Fruit fly (Drosophila melanogaster) whole organism, embryonic: ENCODE results near the gene Or9a.

ENCODE experiments used
- BEAF-32 ChIP-seq: fragments of 200-800 bp; sonication (Bioruptor generic); optimal IDR thresholded peaks from 3 replicates; lab custom pipeline; 2017; ENCODE audit warnings: missing biosample characterization, missing genetic modification characterization, mild to moderate bottlenecking, moderate library complexity, missing genetic modification reagents
- Bdp1 ChIP-seq: fragments of 200-800 bp; sonication (Bioruptor generic); optimal IDR thresholded peaks from 3 replicates; lab custom pipeline; 2016; ENCODE audit warnings: missing biosample characterization, missing genetic modification characterization
- CG10543 ChIP-seq: fragments of 200-800 bp; sonication (Bioruptor generic); optimal IDR thresholded peaks from 3 replicates; lab custom pipeline; 2017; ENCODE audit warnings: missing biosample characterization, mild to moderate bottlenecking, missing genetic modification characterization, moderate library complexity
- CG11560 ChIP-seq: fragments of 200-800 bp; sonication (Bioruptor generic); IDR thresholded peaks from 3 replicates; pipeline ENCODE4 v1.3.6; 2022; ENCODE audit warnings: missing biosample characterization, missing genetic modification characterization
- CG15073 ChIP-seq: fragments of 200-800 bp; sonication (Bioruptor generic); optimal IDR thresholded peaks from 2 replicates; lab custom pipeline; 2016; ENCODE audit warnings: missing biosample characterization, missing genetic modification characterization
- CG17829 ChIP-seq: fragments of 200-800 bp; optimal IDR thresholded peaks from 2 replicates; lab custom pipeline; 2019; ENCODE audit warnings: missing biosample characterization, mild to moderate bottlenecking, missing genetic modification characterization, moderate library complexity
- CG18599 ChIP-seq: fragments of 200-800 bp; sonication (Bioruptor generic); optimal IDR thresholded peaks from 3 replicates; lab custom pipeline; 2017; ENCODE audit warnings: missing biosample characterization, missing genetic modification characterization, mild to moderate bottlenecking, moderate library complexity, missing genetic modification reagents
- CG2120 ChIP-seq: fragments of 200-800 bp; sonication (Bioruptor generic); optimal IDR thresholded peaks from 3 replicates; lab custom pipeline; 2016; ENCODE audit warnings: missing biosample characterization, missing genetic modification characterization
- CG30431 ChIP-seq: fragments of 200-800 bp; sonication (Bioruptor generic); optimal IDR thresholded peaks from 2 replicates; lab custom pipeline; 2017; ENCODE audit warnings: missing biosample characterization, missing genetic modification characterization
- CG42726 ChIP-seq: fragments of 200-800 bp; sonication (Bioruptor generic); IDR thresholded peaks from 2 replicates; pipeline ENCODE4 v1.3.6; 2022; ENCODE audit warnings: missing biosample characterization, missing genetic modification characterization; ENCODE audit not compliant: partially characterized antibody
- CG4617 ChIP-seq: fragments of 200-800 bp; sonication (Bioruptor generic); optimal IDR thresholded peaks from 3 replicates; lab custom pipeline; 2016; ENCODE audit warnings: missing biosample characterization, missing genetic modification characterization, borderline replicate concordance
- CG6689 ChIP-seq: fragments of 200-800 bp; sonication (Bioruptor generic); IDR thresholded peaks from 2 replicates; pipeline ENCODE4 v1.3.6; 2022; ENCODE audit warnings: missing biosample characterization, missing genetic modification characterization
- CG8281 ChIP-seq: fragments of 200-800 bp; sonication (Bioruptor generic); optimal IDR thresholded peaks from 2 replicates; lab custom pipeline; 2018; ENCODE audit warnings: missing biosample characterization, mild to moderate bottlenecking, missing genetic modification characterization, moderate library complexity
- CG9932 ChIP-seq: fragments of 200-800 bp; sonication (Bioruptor generic); IDR thresholded peaks from 2 replicates; pipeline ENCODE4 v1.3.6; 2022; ENCODE audit warnings: missing biosample characterization, missing genetic modification characterization
- Dek ChIP-seq: fragments of 200-800 bp; sonication (Bioruptor generic); optimal IDR thresholded peaks from 3 replicates; lab custom pipeline; 2019; ENCODE audit warnings: missing biosample characterization, mild to moderate bottlenecking, missing genetic modification characterization, moderate library complexity
- Fer1 ChIP-seq: fragments of 200-800 bp; sonication (Bioruptor generic); optimal IDR thresholded peaks from 2 replicates; lab custom pipeline; 2017; ENCODE audit warnings: missing biosample characterization, mild to moderate bottlenecking, missing genetic modification characterization
- Gsc ChIP-seq: fragments of 200-800 bp; sonication (Bioruptor generic); IDR thresholded peaks from 2 replicates; pipeline ENCODE4 v1.3.6; 2022; ENCODE audit warnings: missing biosample characterization, missing genetic modification characterization
- Hsf ChIP-seq: fragments of 200-800 bp; sonication (Bioruptor generic); optimal IDR thresholded peaks from 3 replicates; lab custom pipeline; 2016; ENCODE audit warnings: missing biosample characterization, missing genetic modification characterization
- Nf-YC ChIP-seq: fragments of 200-800 bp; optimal IDR thresholded peaks from 3 replicates; lab custom pipeline; 2019; ENCODE audit warnings: missing biosample characterization, mild to moderate bottlenecking, missing genetic modification characterization, moderate library complexity
- Opbp ChIP-seq: fragments of 200-800 bp; sonication (Bioruptor generic); IDR thresholded peaks from 3 replicates; pipeline ENCODE4 v1.3.6; 2022; ENCODE audit warnings: missing biosample characterization, missing genetic modification characterization; ENCODE audit not compliant: partially characterized antibody
- Pdp1 ChIP-seq, 2 experiments: fragments of 200-800 bp; sonication (Bioruptor generic); optimal IDR thresholded peaks; 3 replicates each; lab custom pipeline; 2016; ENCODE audit warnings: missing biosample characterization in 2 of 2, missing genetic modification characterization in 2 of 2, mild to moderate bottlenecking in 1 of 2, moderate library complexity in 1 of 2
- Side ChIP-seq: fragments of 200-800 bp; sonication (Bioruptor generic); optimal IDR thresholded peaks from 2 replicates; lab custom pipeline; 2016; ENCODE audit warnings: missing biosample characterization, missing genetic modification characterization
- Sin3A ChIP-seq: fragments of >200 bp; optimal IDR thresholded peaks from 2 replicates; lab custom pipeline; 2018
- Six4 ChIP-seq: fragments of 200-800 bp; sonication (Bioruptor generic); optimal IDR thresholded peaks from 2 replicates; lab custom pipeline; 2016; ENCODE audit warnings: missing biosample characterization, missing genetic modification characterization
- Sry-β ChIP-seq: fragments of 200-800 bp; sonication (Bioruptor generic); optimal IDR thresholded peaks from 2 replicates; lab custom pipeline; 2018; ENCODE audit warnings: missing biosample characterization, mild to moderate bottlenecking, missing genetic modification characterization, moderate library complexity
- Vsx1 ChIP-seq: fragments of 200-800 bp; sonication (Bioruptor generic); optimal IDR thresholded peaks from 2 replicates; lab custom pipeline; 2017; ENCODE audit warnings: missing biosample characterization, mild to moderate bottlenecking, missing genetic modification characterization, missing genetic modification reagents
- al ChIP-seq: fragments of 200-800 bp; sonication (Bioruptor generic); IDR thresholded peaks from 2 replicates; pipeline ENCODE4 v1.3.6; 2022; ENCODE audit warnings: missing biosample characterization, missing genetic modification characterization
- bbx ChIP-seq: fragments of 200-800 bp; sonication (Bioruptor generic); IDR thresholded peaks from 2 replicates; pipeline ENCODE4 v1.3.6; 2022; ENCODE audit warnings: missing biosample characterization, missing genetic modification characterization; ENCODE audit not compliant: partially characterized antibody
- chinmo ChIP-seq: fragments of 200-800 bp; sonication (Bioruptor generic); IDR thresholded peaks from 4 replicates; pipeline ENCODE4 v1.3.6; 2022; ENCODE audit warnings: missing biosample characterization, missing genetic modification characterization; ENCODE audit not compliant: partially characterized antibody
- crc ChIP-seq: fragments of 200-800 bp; sonication (Bioruptor generic); optimal IDR thresholded peaks from 2 replicates; lab custom pipeline; 2016; ENCODE audit warnings: missing biosample characterization, missing genetic modification characterization
- exex ChIP-seq: fragments of 200-800 bp; sonication (Bioruptor generic); optimal IDR thresholded peaks from 4 replicates; lab custom pipeline; 2018; ENCODE audit warnings: missing biosample characterization, mild to moderate bottlenecking, missing genetic modification characterization, moderate library complexity
- gem ChIP-seq: fragments of 200-800 bp; sonication (Bioruptor generic); optimal IDR thresholded peaks from 2 replicates; lab custom pipeline; 2019; ENCODE audit warnings: missing biosample characterization, mild to moderate bottlenecking, missing genetic modification characterization, moderate library complexity
- inv ChIP-seq: fragments of 200-800 bp; sonication (Bioruptor generic); IDR thresholded peaks from 2 replicates; pipeline ENCODE4 v1.3.6; 2022; ENCODE audit warnings: missing biosample characterization, missing genetic modification characterization; ENCODE audit not compliant: partially characterized antibody
- mld ChIP-seq: fragments of 200-800 bp; sonication (Bioruptor generic); IDR thresholded peaks from 3 replicates; pipeline ENCODE4 v1.3.6; 2022; ENCODE audit warnings: missing biosample characterization, missing genetic modification characterization; ENCODE audit not compliant: partially characterized antibody
- nerfin-2 ChIP-seq: fragments of 200-800 bp; sonication (Bioruptor generic); IDR thresholded peaks from 2 replicates; pipeline ENCODE4 v1.3.6; 2022; ENCODE audit warnings: missing biosample characterization, missing genetic modification characterization; ENCODE audit not compliant: partially characterized antibody
- nmo ChIP-seq: fragments of 200-800 bp; sonication (Bioruptor generic); optimal IDR thresholded peaks from 2 replicates; lab custom pipeline; 2018; ENCODE audit warnings: missing biosample characterization, mild to moderate bottlenecking, missing genetic modification characterization, moderate library complexity
- pho ChIP-seq: fragments of 200-800 bp; sonication (Bioruptor generic); optimal IDR thresholded peaks from 2 replicates; lab custom pipeline; 2016; ENCODE audit warnings: missing biosample characterization, missing genetic modification characterization
- sens ChIP-seq: fragments of 200-800 bp; sonication (Bioruptor generic); peaks from one replicate; lab custom pipeline; 2016; ENCODE audit warnings: missing biosample characterization, missing genetic modification characterization
- sna ChIP-seq: fragments of 200-800 bp; sonication (Bioruptor generic); IDR thresholded peaks from 2 replicates; pipeline ENCODE4 v1.3.6; 2022; ENCODE audit warnings: missing biosample characterization, missing genetic modification characterization; ENCODE audit not compliant: partially characterized antibody
- sug ChIP-seq: fragments of 200-800 bp; optimal IDR thresholded peaks from 2 replicates; lab custom pipeline; 2019; ENCODE audit warnings: missing biosample characterization, mild to moderate bottlenecking, missing genetic modification characterization, moderate library complexity
- tna ChIP-seq: fragments of 200-800 bp; sonication (Bioruptor generic); IDR thresholded peaks from 2 replicates; pipeline ENCODE4 v1.3.6; 2022; ENCODE audit warnings: missing biosample characterization, missing genetic modification characterization; ENCODE audit not compliant: partially characterized antibody
- wek ChIP-seq: fragments of 200-800 bp; sonication (Bioruptor generic); optimal IDR thresholded peaks from 3 replicates; lab custom pipeline; 2018; ENCODE audit warnings: missing biosample characterization, mild to moderate bottlenecking, missing genetic modification characterization, moderate library complexity
- zen ChIP-seq: fragments of 200-800 bp; sonication (Bioruptor generic); optimal IDR thresholded peaks from 3 replicates; lab custom pipeline; 2018; ENCODE audit warnings: missing biosample characterization, mild to moderate bottlenecking, missing genetic modification characterization, moderate library complexity

Or9a gene

DNA sequence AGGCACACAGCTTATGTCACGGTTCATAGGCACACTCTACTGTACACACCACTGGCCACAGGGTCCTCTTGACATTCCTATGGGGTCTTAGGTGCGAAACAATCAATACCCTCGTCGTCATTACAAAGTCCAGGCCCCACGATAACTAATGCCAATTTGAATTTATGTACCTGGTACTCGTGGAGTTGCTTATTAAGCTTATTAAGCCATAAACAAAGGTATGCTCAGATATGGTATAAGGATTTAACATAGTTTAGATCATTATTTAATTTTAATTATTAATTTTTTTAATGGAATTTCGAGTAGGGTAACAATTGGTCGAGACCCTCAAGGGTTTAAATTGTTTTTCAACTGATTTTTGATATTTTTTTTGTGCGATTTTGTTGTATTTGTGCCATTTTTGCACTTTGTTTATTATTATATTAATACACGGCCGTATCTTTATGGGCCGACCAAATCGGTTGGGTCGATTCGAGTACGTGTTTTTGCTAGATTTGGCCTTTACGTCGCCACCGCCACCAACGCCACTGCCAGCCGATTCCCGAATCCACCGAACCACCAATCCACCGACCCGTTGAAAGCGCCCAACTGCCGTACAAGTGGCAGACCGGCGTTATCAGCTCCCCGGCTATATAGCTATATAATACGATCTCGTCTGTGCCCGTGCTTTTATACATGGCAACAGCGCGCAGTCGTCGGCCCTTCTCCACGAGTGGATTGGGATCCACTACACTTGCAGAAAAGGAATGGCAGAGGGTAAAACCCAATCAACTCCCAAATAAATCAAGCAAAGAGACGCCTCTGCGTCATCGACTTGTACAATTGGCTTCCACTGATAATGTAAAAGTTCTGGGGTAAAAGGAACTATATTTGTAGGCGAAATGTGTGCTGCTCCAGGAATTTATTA lies 25.0 kb upstream of the Or9a start (continued):
- TF ChIP-seq Hsf (GFP tag; lab: Kevin White, UChicago): no peak

DNA sequence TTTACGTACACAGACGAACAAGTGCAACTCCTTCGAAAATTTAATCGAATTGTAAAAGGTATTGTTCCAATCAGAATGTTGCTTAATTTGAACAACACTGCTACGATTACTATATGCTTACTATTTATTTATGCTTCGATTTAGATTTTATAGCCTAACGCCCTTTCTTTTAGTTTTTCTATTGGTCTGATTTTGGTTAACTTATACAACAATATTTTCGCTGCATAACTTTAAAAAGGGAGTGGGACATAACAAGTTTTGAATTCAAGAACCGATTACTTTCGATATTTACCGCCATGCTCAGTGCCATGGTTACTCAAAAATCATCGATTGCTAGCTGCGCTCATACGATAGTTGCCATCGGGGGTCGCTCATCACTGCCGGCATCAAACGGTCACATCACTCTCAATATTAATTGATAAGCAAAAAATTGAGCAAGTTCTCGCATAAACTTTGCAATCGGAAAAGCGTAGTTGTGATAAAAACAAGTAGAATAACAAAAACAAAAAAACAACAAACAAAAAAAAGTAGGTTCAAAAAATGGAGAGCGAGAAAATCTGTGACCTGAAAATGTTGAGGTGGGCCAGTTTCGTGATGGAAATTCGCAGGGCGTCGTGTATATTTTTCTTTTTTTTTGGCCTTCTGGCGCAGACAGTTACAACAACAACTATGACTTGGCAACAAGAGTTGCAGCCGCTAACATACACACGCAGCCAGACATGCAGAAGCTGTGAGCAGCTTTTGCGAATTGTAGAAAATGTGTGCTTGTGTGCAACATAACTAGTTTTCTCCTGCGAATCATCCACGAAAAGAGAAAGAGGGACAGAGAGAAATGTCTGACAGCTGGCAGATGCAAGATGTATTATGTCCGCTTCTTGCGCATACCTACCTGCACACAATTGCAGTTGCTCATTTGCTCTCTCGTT lies 19.2 kb upstream of the Or9a start, which contains the start of the genes CG2887 and PPP4R2r:
CG2887 (minus strand) TSS at position 51 of the 926 bp plus-strand sequence.
PPP4R2r (plus strand) TSS at position 396 of the 926 bp plus-strand sequence.
- TF ChIP-seq Sin3A (lab: Kevin White, UChicago): peak; percentile 44
- TF ChIP-seq Bdp1 (GFP tag; lab: Kevin White, UChicago): no peak
- TF ChIP-seq wek (GFP tag; lab: Kevin White, UChicago): no peak
- TF ChIP-seq CG10543: no peak
- peak; percentile 80 for TF ChIP-seq CG8281 (tag; lab: Kevin White, UChicago)
- no peak for TF ChIP-seq crc (GFP tag; lab: Kevin White, UChicago)
- TF ChIP-seq tna (GFP tag; lab: Robert Waterston, UW): peak; percentile 88
- peak; percentile 80 for TF ChIP-seq inv
- peak; percentile 38; the same call in 1 of the 2 replicates for TF ChIP-seq CG9932
- peak; percentile 79 for TF ChIP-seq sna (GFP tag; lab: Robert Waterston, UW)
- no peak for TF ChIP-seq Gsc (GFP tag; lab: Robert Waterston, UW)
- TF ChIP-seq mld: peak; percentile 84
- TF ChIP-seq CG42726 (GFP tag; lab: Robert Waterston, UW): peak; percentile 95
- TF ChIP-seq Dek (tag; lab: Kevin White, UChicago): no peak
- TF ChIP-seq zen: peak; percentile 43
- peak; percentile 45 for TF ChIP-seq sug (tag; lab: Kevin White, UChicago)
- TF ChIP-seq al (GFP tag; lab: Robert Waterston, UW): no peak
- no peak for TF ChIP-seq Six4 (GFP tag; lab: Kevin White, UChicago)
- TF ChIP-seq chinmo (GFP tag; lab: Robert Waterston, UW): peak; percentile 95
- TF ChIP-seq Sry-β: peak; percentile 64
- peak; percentile 19 for TF ChIP-seq pho (GFP tag; lab: Kevin White, UChicago)
- TF ChIP-seq exex: peak; percentile 29
- no peak for TF ChIP-seq CG15073 (GFP tag; lab: Kevin White, UChicago)
- no peak for TF ChIP-seq CG30431
- no peak for TF ChIP-seq CG18599
- TF ChIP-seq CG2120 (GFP tag; lab: Kevin White, UChicago): peak; percentile 54
- TF ChIP-seq gem (tag; lab: Kevin White, UChicago): no peak
- TF ChIP-seq Pdp1 (GFP tag; optimal IDR thresholded peaks at IDR 0.05; lab: Kevin White, UChicago): peak in 1 of 2 experiments; percentile 38
- no peak for TF ChIP-seq Vsx1 (GFP tag; lab: Kevin White, UChicago)
- peak; percentile 37 for TF ChIP-seq CG4617 (GFP tag; lab: Kevin White, UChicago)
- TF ChIP-seq BEAF-32: peak; percentile 93
- TF ChIP-seq CG6689 (GFP tag; lab: Robert Waterston, UW): no peak
- peak; percentile 94 for TF ChIP-seq bbx (GFP tag; lab: Robert Waterston, UW)
- peak; percentile 18 for TF ChIP-seq Nf-YC (tag; lab: Kevin White, UChicago)
- peak; percentile 34 for TF ChIP-seq nmo (GFP tag; lab: Kevin White, UChicago)
- no peak for TF ChIP-seq Fer1 (GFP tag; lab: Kevin White, UChicago)
- TF ChIP-seq sens (GFP tag; lab: Kevin White, UChicago): peak; percentile 66
- TF ChIP-seq Opbp (GFP tag; lab: Robert Waterston, UW): peak; percentile 94
- peak; percentile 30; the same call in 1 of the 3 replicates for TF ChIP-seq CG11560 (tag; lab: Robert Waterston, UW)
- no peak for TF ChIP-seq Side (GFP tag; lab: Kevin White, UChicago)
- peak; percentile 87 for TF ChIP-seq nerfin-2 (GFP tag; lab: Robert Waterston, UW)
- peak; percentile 16 for TF ChIP-seq CG17829 (tag; lab: Kevin White, UChicago)
